Worm (Caenorhabditis elegans) whole organism, L4 larva: ENCODE data around the gene fipr-6.

Experiments used
- F10B5.3 ChIP-seq: sonication (generic microtip); optimal IDR thresholded peaks from 2 replicates; lab custom pipeline; 2016; ENCODE audit warnings: mild to moderate bottlenecking, missing genetic modification characterization, missing compliant biosample characterization
- F49E8.2 ChIP-seq: sonication (generic microtip); optimal IDR thresholded peaks from 2 replicates; lab custom pipeline; 2016; ENCODE audit warnings: missing compliant biosample characterization, mild to moderate bottlenecking, missing genetic modification characterization, borderline replicate concordance
- T20F7.1 ChIP-seq: fragments of 200-800 bp; sonication (Bioruptor generic); optimal IDR thresholded peaks from 2 replicates; lab custom pipeline; 2018; ENCODE audit warnings: mild to moderate bottlenecking, missing genetic modification characterization, missing compliant biosample characterization
- Y105C5A.15 ChIP-seq: fragments of 200-800 bp; sonication (Bioruptor generic); IDR thresholded peaks from 2 replicates; pipeline ENCODE4 v1.3.6; 2022; ENCODE audit warnings: missing genetic modification characterization, missing compliant biosample characterization
- Y5F2A.4 ChIP-seq: fragments of 200-800 bp; sonication (Bioruptor generic); optimal IDR thresholded peaks from 2 replicates; lab custom pipeline; 2018; ENCODE audit warnings: mild to moderate bottlenecking, missing genetic modification characterization, missing compliant biosample characterization
- ceh-28 ChIP-seq: fragments of 150-350 bp; optimal IDR thresholded peaks from 2 replicates; lab custom pipeline; 2014; ENCODE audit warnings: missing biosample characterization, missing genetic modification reagents, missing genetic modification characterization
- ces-1 ChIP-seq: fragments of 150-350 bp; sonication (generic microtip); optimal IDR thresholded peaks from 4 replicates; lab custom pipeline; 2014; ENCODE audit warnings: missing biosample characterization, missing genetic modification reagents, missing genetic modification characterization
- cey-2 ChIP-seq: sonication (generic microtip); optimal IDR thresholded peaks from 3 replicates; lab custom pipeline; 2017; ENCODE audit warnings: missing genetic modification characterization, mild to moderate bottlenecking, missing compliant biosample characterization, antibody characterized with exemption, borderline replicate concordance; ENCODE audit not compliant: insufficient read depth
- daf-16 ChIP-seq, 3 experiments: sonication (generic microtip); optimal IDR thresholded peaks; 2 replicates each; lab custom pipeline; 2016 to 2017; ENCODE audit warnings: missing genetic modification characterization in 3 of 3, missing genetic modification reagents in 3 of 3, mild to moderate bottlenecking in 2 of 3, missing compliant biosample characterization in 2 of 3, missing biosample characterization in 1 of 3, moderate library complexity in 1 of 3
- daf-19 ChIP-seq: fragments of 200-800 bp; sonication (Bioruptor generic); conservative IDR thresholded peaks from 2 replicates; pipeline ENCODE4 v1.3.6; 2022; ENCODE audit warnings: missing genetic modification characterization, missing compliant biosample characterization
- egl-43 ChIP-seq: fragments of 200-800 bp; sonication (Bioruptor generic); IDR thresholded peaks from 2 replicates; pipeline ENCODE4 v1.3.6; 2022; ENCODE audit warnings: missing genetic modification reagents, missing genetic modification characterization, missing compliant biosample characterization
- fkh-10 ChIP-seq: fragments of 150-350 bp; optimal IDR thresholded peaks from 2 replicates; lab custom pipeline; 2014; ENCODE audit warnings: missing biosample characterization, missing genetic modification reagents, missing genetic modification characterization
- fos-1 ChIP-seq: fragments of 150-350 bp; optimal IDR thresholded peaks from 2 replicates; lab custom pipeline; 2014; ENCODE audit warnings: missing biosample characterization, missing genetic modification characterization
- hif-1 ChIP-seq, 2 experiments: sonication (generic microtip); optimal IDR thresholded peaks; 2 replicates each; lab custom pipeline; 2016 to 2017; ENCODE audit warnings: missing compliant biosample characterization in 2 of 2, missing genetic modification characterization in 2 of 2, missing genetic modification reagents in 2 of 2, missing genotype in 2 of 2, mild to moderate bottlenecking in 1 of 2
- hlh-30 ChIP-seq: sonication (generic microtip); optimal IDR thresholded peaks from 2 replicates; lab custom pipeline; 2017; ENCODE audit warnings: antibody characterized with exemption, mild to moderate bottlenecking, missing genetic modification characterization, missing compliant biosample characterization; ENCODE audit not compliant: insufficient read depth
- hmg-1.1 ChIP-seq: fragments of 200-800 bp; sonication (Bioruptor generic); IDR thresholded peaks from 2 replicates; pipeline ENCODE4 v1.3.6; 2022; ENCODE audit warnings: missing genetic modification reagents, missing genetic modification characterization, missing compliant biosample characterization
- lin-1 ChIP-seq: fragments of 200-800 bp; sonication (Bioruptor generic); IDR thresholded peaks from 2 replicates; pipeline ENCODE4 v1.3.6; 2022; ENCODE audit warnings: missing genetic modification reagents, missing genetic modification characterization, missing compliant biosample characterization
- lin-38 ChIP-seq: fragments of 200-800 bp; sonication (Bioruptor generic); IDR thresholded peaks from 2 replicates; pipeline ENCODE4 v1.3.6; 2022; ENCODE audit warnings: missing genetic modification reagents, missing genetic modification characterization, missing compliant biosample characterization
- lin-39 ChIP-seq: fragments of 150-350 bp; optimal IDR thresholded peaks from 2 replicates; lab custom pipeline; 2014; ENCODE audit warnings: missing biosample characterization, missing genetic modification reagents, missing genetic modification characterization
- mdl-1 ChIP-seq, 2 experiments: fragments of 150-350 bp in 1 of 2; sonication (generic microtip) in 1 of 2; optimal IDR thresholded peaks; 2 replicates each; lab custom pipeline; 2014 to 2017; ENCODE audit warnings: missing biosample characterization in 2 of 2, missing genetic modification characterization in 2 of 2
- mdt-29 ChIP-seq: fragments of 200-800 bp; sonication (Bioruptor generic); IDR thresholded peaks from 2 replicates; pipeline ENCODE4 v1.3.6; 2022; ENCODE audit warnings: missing genetic modification reagents, missing genetic modification characterization, missing compliant biosample characterization
- mxl-3 ChIP-seq: fragments of 200-800 bp; sonication (Bioruptor generic); optimal IDR thresholded peaks from 2 replicates; lab custom pipeline; 2018; ENCODE audit warnings: mild to moderate bottlenecking, missing genetic modification characterization, missing compliant biosample characterization
- nhr-10 ChIP-seq: fragments of 150-350 bp; optimal IDR thresholded peaks from 2 replicates; lab custom pipeline; 2014; ENCODE audit warnings: missing biosample characterization, missing genetic modification characterization
- nhr-111 ChIP-seq: fragments of 200-800 bp; sonication (Bioruptor generic); optimal IDR thresholded peaks from 2 replicates; lab custom pipeline; 2018; ENCODE audit warnings: mild to moderate bottlenecking, missing genetic modification characterization, missing compliant biosample characterization
- nhr-237 ChIP-seq: sonication (generic microtip); optimal IDR thresholded peaks from 2 replicates; lab custom pipeline; 2017; ENCODE audit warnings: missing biosample characterization, missing genetic modification characterization
- nhr-25 ChIP-seq: sonication (generic microtip); optimal IDR thresholded peaks from 2 replicates; lab custom pipeline; 2017; ENCODE audit warnings: missing genetic modification characterization, mild to moderate bottlenecking, missing compliant biosample characterization, antibody characterized with exemption, moderate library complexity, borderline replicate concordance; ENCODE audit not compliant: insufficient read depth
- nhr-28 ChIP-seq: fragments of 150-350 bp; optimal IDR thresholded peaks from 2 replicates; lab custom pipeline; 2014; ENCODE audit warnings: missing biosample characterization, missing genetic modification characterization
- nhr-41 ChIP-seq: fragments of 200-800 bp; sonication (Bioruptor generic); IDR thresholded peaks from 2 replicates; pipeline ENCODE4 v1.3.6; 2022; ENCODE audit warnings: missing genetic modification reagents, missing genetic modification characterization, missing compliant biosample characterization
- nhr-42 ChIP-seq: fragments of 200-800 bp; sonication (Bioruptor generic); IDR thresholded peaks from 2 replicates; pipeline ENCODE4 v1.3.6; 2022; ENCODE audit warnings: missing genetic modification characterization, missing compliant biosample characterization
- php-3 ChIP-seq: fragments of 200-800 bp; sonication (Bioruptor generic); IDR thresholded peaks from 2 replicates; pipeline ENCODE4 v1.3.6; 2022; ENCODE audit warnings: missing genetic modification reagents, missing genetic modification characterization, missing compliant biosample characterization
- saeg-2 ChIP-seq: fragments of 200-800 bp; sonication (Bioruptor generic); IDR thresholded peaks from 2 replicates; pipeline ENCODE4 v1.3.6; 2022; ENCODE audit warnings: missing genetic modification reagents, missing genetic modification characterization, missing compliant biosample characterization
- set-16 ChIP-seq: fragments of 200-800 bp; sonication (Bioruptor generic); IDR thresholded peaks from 2 replicates; pipeline ENCODE4 v1.3.6; 2022; ENCODE audit warnings: missing genetic modification reagents, missing genetic modification characterization, missing compliant biosample characterization
- skn-1 ChIP-seq: fragments of 150-350 bp; optimal IDR thresholded peaks from 2 replicates; lab custom pipeline; 2014; ENCODE audit warnings: missing biosample characterization, missing genetic modification characterization
- snpc-1.2 ChIP-seq: fragments of 200-800 bp; sonication (Bioruptor generic); IDR thresholded peaks from 2 replicates; pipeline ENCODE4 v1.3.6; 2022; ENCODE audit warnings: missing genetic modification reagents, missing genetic modification characterization, missing compliant biosample characterization
- snpc-4 ChIP-seq: fragments of 150-350 bp; optimal IDR thresholded peaks from 2 replicates; lab custom pipeline; 2014; ENCODE audit warnings: missing biosample characterization, missing genetic modification characterization
- unc-62 ChIP-seq, 3 experiments: fragments of 150-350 bp in 1 of 3; sonication (generic microtip); optimal IDR thresholded peaks in 2 of 3; peaks in 1 of 3; 1 replicate in 1 of 3; 2 replicates in 2 of 3; lab custom pipeline; 2014 to 2017; ENCODE audit warnings: missing biosample characterization in 3 of 3, missing genetic modification characterization in 3 of 3, missing genetic modification reagents in 3 of 3, missing genotype in 1 of 3
- zfp-2 ChIP-seq: sonication (generic microtip); optimal IDR thresholded peaks from 2 replicates; lab custom pipeline; 2016; ENCODE audit warnings: mild to moderate bottlenecking, missing genetic modification characterization, missing compliant biosample characterization
- zip-2 ChIP-seq: fragments of 150-350 bp; optimal IDR thresholded peaks from 2 replicates; lab custom pipeline; 2014; ENCODE audit warnings: missing biosample characterization, missing genetic modification characterization
- ztf-11 ChIP-seq: fragments of 150-350 bp; optimal IDR thresholded peaks from 2 replicates; lab custom pipeline; 2014; ENCODE audit warnings: missing biosample characterization, missing genetic modification characterization
- ztf-7 ChIP-seq: fragments of 150-350 bp; optimal IDR thresholded peaks from 2 replicates; lab custom pipeline; 2014; ENCODE audit warnings: missing biosample characterization, missing genetic modification characterization

fipr-6 gene

DNA sequence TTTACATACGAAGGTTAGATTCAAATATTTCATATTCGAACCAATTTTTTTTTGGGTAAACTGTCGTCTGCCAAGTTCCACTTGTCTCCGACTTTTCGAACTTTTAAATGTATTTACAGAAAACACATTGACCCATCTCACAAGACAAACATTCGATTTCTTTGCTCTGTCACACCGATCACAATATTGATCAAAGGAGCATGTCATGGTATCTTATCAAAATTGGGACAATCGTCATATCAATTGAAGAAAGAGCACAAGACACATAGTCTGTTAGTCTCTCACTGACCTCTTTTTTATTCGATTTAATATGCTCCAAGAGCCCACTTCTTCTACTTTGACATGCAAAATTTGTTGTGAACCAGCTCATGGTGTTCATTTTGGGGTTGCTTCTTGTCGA, 25.0 kb downstream of the fipr-6 start, which contains the start of gene nhr-232 (continued):
- no peak for TF ChIP-seq skn-1 (tag; lab: Kevin White, UChicago)
- TF ChIP-seq hlh-30: peak; percentile 75
- TF ChIP-seq lin-38: no peak
- no peak for TF ChIP-seq cey-2 (tag; lab: Kevin White, UChicago)
- peak; percentile 80 for TF ChIP-seq nhr-28 (tag; lab: Kevin White, UChicago)
- TF ChIP-seq mxl-3: peak; percentile 52

ce11 chrV:10260460-10260859, 29.4 kb downstream of the fipr-6 start, which contains the start of gene sri-18:
Gene sri-18 (minus strand): TSS chrV:10260560.
- TF ChIP-seq Y5F2A.4 (GFP tag; lab: Kevin White, UChicago) (no peak), lin-1 (no peak), lin-39 (tag; lab: Kevin White, UChicago) (no peak), snpc-4 (tag; lab: Kevin White, UChicago) (no peak), nhr-41 (GFP tag; lab: Robert Waterston, UW) (no peak), nhr-111 (GFP tag; lab: Kevin White, UChicago) (no peak), fos-1 (tag; lab: Kevin White, UChicago) (no peak), ztf-7 (no peak), mdl-1 (tag; optimal IDR thresholded peaks at IDR 0.05; lab: Kevin White, UChicago) (no peak)

ce11 chrV:10265019-10265418, 34.0 kb downstream of the fipr-6 start:
- TF ChIP-seq snpc-1.2 (GFP tag; lab: Robert Waterston, UW) (no peak), ceh-28 (tag; lab: Kevin White, UChicago) (no peak), lin-38 (no peak), ces-1 (GFP tag; lab: Kevin White, UChicago) (peak; percentile 73)

DNA sequence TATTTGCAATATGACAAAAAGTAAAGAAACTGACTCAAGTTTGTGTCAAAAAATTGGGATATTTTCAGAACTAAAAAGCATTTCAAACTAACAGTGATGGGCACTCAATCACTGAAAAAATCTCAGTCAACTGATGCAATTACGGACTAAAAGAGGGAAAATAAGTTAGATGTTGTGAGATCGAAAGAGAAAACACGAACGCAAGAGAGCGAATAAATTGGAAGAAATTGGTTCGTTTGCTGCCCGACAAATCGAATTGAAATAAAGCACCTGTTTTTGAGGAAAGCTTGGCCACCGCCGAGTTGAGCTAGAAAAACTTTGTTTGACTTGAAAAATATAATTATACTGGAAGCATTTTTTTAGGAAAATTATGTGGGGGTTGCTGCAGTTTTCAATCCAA, 35.0 kb downstream of the fipr-6 start:
- TF ChIP-seq zfp-2 (tag; lab: Kevin White, UChicago) (no peak), ces-1 (GFP tag; lab: Kevin White, UChicago) (peak; percentile 54)

DNA sequence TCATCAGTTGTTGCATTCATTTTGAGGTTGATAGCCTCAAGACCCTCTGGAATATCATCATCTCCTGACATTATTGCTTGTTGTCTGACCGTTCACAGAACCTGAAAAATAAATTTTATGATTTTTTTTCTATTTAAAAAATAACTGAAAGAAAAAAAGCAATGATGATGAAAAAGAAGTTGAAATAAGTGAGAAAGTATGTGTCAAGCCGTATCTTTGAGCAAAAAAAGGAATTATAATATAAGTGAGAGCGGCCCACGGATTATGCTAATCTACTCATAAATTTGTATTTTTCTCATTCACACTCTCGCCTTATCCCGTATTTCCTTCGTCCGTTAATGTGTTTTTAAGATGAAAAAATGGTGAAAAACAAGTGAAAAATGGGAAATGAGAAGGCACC, 39.2 kb downstream of the fipr-6 start, which contains the start of gene ric-4:
TSS of gene ric-4 (minus strand) at position 101 of the 400 bp plus-strand sequence.
- TF ChIP-seq saeg-2 (GFP tag; lab: Robert Waterston, UW) (no peak), F10B5.3 (no peak), unc-62 (GFP tag; optimal IDR thresholded peaks at IDR 0.05 in 1 of 2; lab: Kevin White, UChicago) (no peak), unc-62 (tag; optimal IDR thresholded peaks at IDR 0.05; lab: Kevin White, UChicago) (no peak)

DNA sequence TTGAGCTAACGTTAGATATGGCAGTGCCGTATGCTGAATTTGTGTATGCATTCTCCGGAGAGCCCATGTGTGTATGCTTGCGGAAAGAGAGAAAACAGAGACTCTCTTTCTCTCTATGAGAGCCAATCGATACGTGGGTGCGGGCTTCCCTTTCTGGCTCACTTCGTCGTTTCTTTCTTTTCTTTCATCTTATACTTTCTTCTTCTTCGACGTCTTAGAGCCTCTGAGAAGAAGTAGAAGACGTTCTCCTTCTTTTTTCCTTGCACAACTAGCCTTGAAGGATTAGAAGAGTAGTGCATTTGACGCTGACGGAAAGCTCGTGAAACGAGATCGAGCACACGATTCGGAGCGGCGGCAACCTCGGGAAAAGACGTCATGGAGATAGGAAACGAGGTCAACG, 42.8 kb downstream of the fipr-6 start:
- TF ChIP-seq lin-1 (no peak), zfp-2 (tag; lab: Kevin White, UChicago) (no peak), F49E8.2 (tag; lab: Kevin White, UChicago) (no peak), hlh-30 (peak; percentile 24), nhr-41 (GFP tag; lab: Robert Waterston, UW) (no peak), egl-43 (GFP tag; lab: Robert Waterston, UW) (no peak), hmg-1.1 (peak; percentile 76; the same call in 1 of the 2 replicates), nhr-42 (GFP tag; lab: Robert Waterston, UW) (no peak), hif-1 (tag; optimal IDR thresholded peaks at IDR 0.05; lab: Kevin White, UChicago) (peak in 1 of 2 experiments; percentile 29), fkh-10 (GFP tag; lab: Kevin White, UChicago) (peak; percentile 94), mdt-29 (no peak), T20F7.1 (no peak), set-16 (GFP tag; lab: Robert Waterston, UW) (peak; percentile 7; the same call in 1 of the 2 replicates), php-3 (no peak), nhr-25 (tag; lab: Kevin White, UChicago) (no peak), daf-19 (GFP tag; lab: Robert Waterston, UW) (no peak), nhr-237 (tag; lab: Kevin White, UChicago) (no peak), ztf-11 (tag; lab: Kevin White, UChicago) (no peak), daf-16 (GFP tag; optimal IDR thresholded peaks at IDR 0.05; lab: Kevin White, UChicago) (no peak), daf-16 (tag; optimal IDR thresholded peaks at IDR 0.05; lab: Kevin White, UChicago) (no peak), zip-2 (tag; lab: Kevin White, UChicago) (no peak), Y105C5A.15 (GFP tag; lab: Robert Waterston, UW) (no peak), nhr-10 (tag; lab: Kevin White, UChicago) (no peak)
